Fruit fly (Drosophila melanogaster): ENCODE results near the gene CG18754.

Gene CG18754

DNA sequence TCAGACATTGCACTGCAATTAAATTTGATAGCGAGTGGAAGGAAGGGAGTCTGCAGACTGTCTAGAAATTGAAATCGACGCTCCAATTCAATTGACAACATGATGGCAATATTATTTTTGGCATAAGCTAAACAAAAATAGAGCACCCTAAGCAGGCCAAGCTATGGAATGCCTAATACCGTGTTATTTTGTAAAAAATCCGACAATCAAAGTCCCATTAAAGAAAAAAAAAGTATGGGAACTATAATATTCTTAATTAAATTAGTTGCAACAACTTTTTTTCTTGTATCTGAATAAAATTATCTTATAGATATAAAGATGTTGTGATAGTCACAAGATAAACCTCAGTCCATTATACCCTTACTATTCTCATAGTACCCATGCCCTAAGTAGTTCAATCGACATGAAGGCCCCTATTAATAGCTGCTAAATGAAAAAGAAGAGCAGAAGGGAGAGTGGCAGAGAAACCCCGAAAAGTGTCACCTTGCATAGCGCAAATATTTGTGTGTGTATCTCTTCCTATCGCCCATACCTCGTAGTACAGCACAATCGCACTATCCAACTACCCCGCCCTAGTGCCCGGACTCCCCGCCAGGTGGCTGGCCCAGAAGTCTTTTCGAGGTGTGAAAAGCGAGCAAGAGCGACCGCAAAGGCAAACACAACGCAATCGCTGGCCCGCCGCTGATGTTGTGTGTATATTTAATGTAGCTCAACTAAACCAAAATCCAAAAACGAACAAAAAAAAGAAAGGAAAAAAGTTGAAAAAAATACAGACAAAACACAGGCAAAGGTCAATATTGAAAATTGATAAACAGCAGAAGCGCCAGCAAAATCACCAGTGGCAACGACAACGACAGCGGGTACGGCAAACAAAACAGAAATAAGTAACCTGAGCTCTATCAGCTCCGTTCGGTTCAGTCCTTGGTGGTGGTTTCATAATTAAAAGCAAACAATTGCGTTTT is 26.2 kb upstream of the CG18754 start (continued):
- 0 out of 2 replicates have a peak, but pooled peaks have one; percentile 34 for TF ChIP-seq wdn (GFP tag; IDR thresholded peaks at IDR 0.05)
- peak; percentile 47; the same call in 1 of the 2 replicates for TF ChIP-seq Atf6 (GFP tag; IDR thresholded peaks at IDR 0.05)
- TF ChIP-seq Dad (GFP tag; optimal IDR thresholded peaks at IDR 0.05), result no peak
- peak; percentile 86 for TF ChIP-seq CG10209 (GFP tag; optimal IDR thresholded peaks at IDR 0.05)
- no peak for TF ChIP-seq CG11456 (GFP tag; IDR thresholded peaks at IDR 0.05)
- TF ChIP-seq CG4328 (GFP tag; optimal IDR thresholded peaks at IDR 0.05), result peak; percentile 58
- TF ChIP-seq dan (GFP tag; IDR thresholded peaks at IDR 0.05), result no peak
- TF ChIP-seq Dek (tag; optimal IDR thresholded peaks at IDR 0.05), result peak; percentile 24
- TF ChIP-seq CG15073 (GFP tag; optimal IDR thresholded peaks at IDR 0.05), result no peak
- TF ChIP-seq dmrt11E (tag; optimal IDR thresholded peaks at IDR 0.05), result peak; percentile 86
- no peak for TF ChIP-seq CG4854 (GFP tag; optimal IDR thresholded peaks at IDR 0.05)
- TF ChIP-seq CG10321 (GFP tag; IDR thresholded peaks at IDR 0.05), result no peak
- TF ChIP-seq Atf-2 (GFP tag; optimal IDR thresholded peaks at IDR 0.05), result peak; percentile 44
- no peak for TF ChIP-seq Ravus (GFP tag; IDR thresholded peaks at IDR 0.05)
- TF ChIP-seq CG1233 (GFP tag; optimal IDR thresholded peaks at IDR 0.05), result peak; percentile 88
- TF ChIP-seq CG10543 (GFP tag; optimal IDR thresholded peaks at IDR 0.05), result peak; percentile 82
- no peak for TF ChIP-seq toy (GFP tag; IDR thresholded peaks at IDR 0.05)
- no peak for TF ChIP-seq Aef1 (GFP tag; IDR thresholded peaks at IDR 0.05)
- no peak for TF ChIP-seq C15 (GFP tag; IDR thresholded peaks at IDR 0.05)
- peak; percentile 1 for TF ChIP-seq CG4820 (GFP tag; optimal IDR thresholded peaks at IDR 0.05)
- TF ChIP-seq gro (GFP tag; optimal IDR thresholded peaks at IDR 0.05), result no peak
- TF ChIP-seq ara (GFP tag; IDR thresholded peaks at IDR 0.05), result peak; percentile 54; the same call in 1 of the 2 replicates
- TF ChIP-seq CG7987 (GFP tag; optimal IDR thresholded peaks at IDR 0.05), result peak; percentile 61
- peak; percentile 80 for TF ChIP-seq CHES-1-like (GFP tag; optimal IDR thresholded peaks at IDR 0.05)
- no peak for TF ChIP-seq CG17829 (tag; optimal IDR thresholded peaks at IDR 0.05)
- no peak for TF ChIP-seq CG2129 (GFP tag; IDR thresholded peaks at IDR 0.05; ENCODE audit: partially characterized antibody)
- peak; percentile 54 for TF ChIP-seq zen (tag; optimal IDR thresholded peaks at IDR 0.05)
- no peak for TF ChIP-seq CG6654 (GFP tag; optimal IDR thresholded peaks at IDR 0.05)
- TF ChIP-seq ind (GFP tag; optimal IDR thresholded peaks at IDR 0.05), result peak; percentile 15
- peak; percentile 35 for TF ChIP-seq cwo (GFP tag; optimal IDR thresholded peaks at IDR 0.05)
- TF ChIP-seq CG10654 (GFP tag; optimal IDR thresholded peaks at IDR 0.05), result peak; percentile 22
- peak; percentile 87 for TF ChIP-seq CG9727 (GFP tag; optimal IDR thresholded peaks at IDR 0.05)
- no peak for TF ChIP-seq hbn (GFP tag; IDR thresholded peaks at IDR 0.05; ENCODE audit: partially characterized antibody)
- peak; percentile 60 for TF ChIP-seq Lhr (GFP tag; optimal IDR thresholded peaks at IDR 0.05)
- peak; percentile 95 for TF ChIP-seq CG33557 (GFP tag; optimal IDR thresholded peaks at IDR 0.05)
- no peak for TF ChIP-seq ab (GFP tag; optimal IDR thresholded peaks at IDR 0.05)
- TF ChIP-seq CG11398 (GFP tag; optimal IDR thresholded peaks at IDR 0.05), result peak; percentile 87
- no peak for TF ChIP-seq unc-4 (GFP tag; IDR thresholded peaks at IDR 0.05; ENCODE audit: partially characterized antibody)
- peak; percentile 41 for TF ChIP-seq CG31441 (GFP tag; IDR thresholded peaks at IDR 0.05)
- peak; percentile 21 for TF ChIP-seq CG13775 (GFP tag; optimal IDR thresholded peaks at IDR 0.05)
- peak; percentile 26 for TF ChIP-seq Sry-β (GFP tag; optimal IDR thresholded peaks at IDR 0.05)
- peak; percentile 67 for TF ChIP-seq Sox100B (GFP tag; optimal IDR thresholded peaks at IDR 0.05)
- TF ChIP-seq Ssrp (tag; optimal IDR thresholded peaks at IDR 0.05), result no peak
- peak; percentile 75 for TF ChIP-seq CG8290 (GFP tag; optimal IDR thresholded peaks at IDR 0.05)
- peak; percentile 49 to 92 for TF ChIP-seq CG8290 (tag; optimal IDR thresholded peaks at IDR 0.05)
- 0 out of 2 replicates have a peak, but pooled peaks have one; percentile 37 for TF ChIP-seq sim (GFP tag; IDR thresholded peaks at IDR 0.05)
- TF ChIP-seq Kr (GFP tag; optimal IDR thresholded peaks at IDR 0.05), result peak; percentile 97
- TF ChIP-seq CG14441 (GFP tag; IDR thresholded peaks at IDR 0.05), result no peak
- peak; percentile 37 for TF ChIP-seq stwl (tag; optimal IDR thresholded peaks at IDR 0.05)
